Fruit fly (Drosophila melanogaster) whole organism, embryonic: Measurements from ENCODE around the gene CG14982.

Experiments used
- ATbp ChIP-seq: fragments of 200-800 bp; sonication (Bioruptor generic); optimal IDR thresholded peaks from 2 replicates; lab custom pipeline; 2017; ENCODE audit warnings: missing biosample characterization, mild to moderate bottlenecking, missing genetic modification characterization, missing genetic modification reagents
- Ada2b ChIP-seq: fragments of 200-800 bp; sonication (Bioruptor generic); IDR thresholded peaks from 2 replicates; pipeline ENCODE4 v1.3.6; 2022; ENCODE audit warnings: missing biosample characterization, missing genetic modification characterization
- Atf3 ChIP-seq: fragments of 200-800 bp; sonication (Bioruptor generic); optimal IDR thresholded peaks from 3 replicates; lab custom pipeline; 2016; ENCODE audit warnings: missing biosample characterization, missing genetic modification characterization
- CG11398 ChIP-seq: fragments of 200-800 bp; sonication (Bioruptor generic); optimal IDR thresholded peaks from 2 replicates; lab custom pipeline; 2016; ENCODE audit warnings: missing biosample characterization, missing genetic modification characterization
- CG11504 ChIP-seq: fragments of 200-800 bp; sonication (Bioruptor generic); optimal IDR thresholded peaks from 3 replicates; lab custom pipeline; 2019; ENCODE audit warnings: missing biosample characterization, mild to moderate bottlenecking, missing genetic modification characterization, moderate library complexity
- CG12391 ChIP-seq: fragments of 200-800 bp; sonication (Bioruptor generic); optimal IDR thresholded peaks from 3 replicates; lab custom pipeline; 2018; ENCODE audit warnings: missing biosample characterization, mild to moderate bottlenecking, missing genetic modification characterization, moderate library complexity
- CG12769 ChIP-seq: fragments of 200-800 bp; sonication (Bioruptor generic); optimal IDR thresholded peaks from 2 replicates; lab custom pipeline; 2019; ENCODE audit warnings: missing biosample characterization, mild to moderate bottlenecking, missing genetic modification characterization, moderate library complexity
- CG13894 ChIP-seq: fragments of 200-800 bp; sonication (Bioruptor generic); optimal IDR thresholded peaks from 3 replicates; lab custom pipeline; 2018; ENCODE audit warnings: missing biosample characterization, mild to moderate bottlenecking, missing genetic modification characterization, moderate library complexity
- CG17912 ChIP-seq: fragments of 200-800 bp; sonication (Bioruptor generic); optimal IDR thresholded peaks from 2 replicates; lab custom pipeline; 2018; ENCODE audit warnings: missing biosample characterization, mild to moderate bottlenecking, missing genetic modification characterization
- CG31388 ChIP-seq: fragments of 200-800 bp; sonication (Bioruptor generic); optimal IDR thresholded peaks from 2 replicates; lab custom pipeline; 2016; ENCODE audit warnings: missing biosample characterization, missing genetic modification characterization
- CG34224 ChIP-seq: fragments of 200-800 bp; sonication (Bioruptor generic); IDR thresholded peaks from 3 replicates; pipeline ENCODE4 v1.3.6; 2022; ENCODE audit warnings: missing biosample characterization, missing genetic modification characterization; ENCODE audit not compliant: partially characterized antibody
- CG3726 ChIP-seq: fragments of 200-800 bp; sonication (Bioruptor generic); IDR thresholded peaks from 3 replicates; pipeline ENCODE4, ENCODE4 v1.3.6; 2022; ENCODE audit warnings: missing biosample characterization, missing genetic modification characterization
- CG4820 ChIP-seq: fragments of 200-800 bp; sonication (Bioruptor generic); optimal IDR thresholded peaks from 3 replicates; lab custom pipeline; 2016; ENCODE audit warnings: missing biosample characterization, missing genetic modification characterization
- CG6854 ChIP-seq: fragments of 200-800 bp; sonication (Bioruptor generic); optimal IDR thresholded peaks from 3 replicates; lab custom pipeline; 2017; ENCODE audit warnings: missing biosample characterization, mild to moderate bottlenecking, missing genetic modification characterization
- CG8290 ChIP-seq, 3 experiments: fragments of 200-800 bp; sonication (Bioruptor generic); optimal IDR thresholded peaks; 2 replicates each; lab custom pipeline; 2016 to 2019; ENCODE audit warnings: missing biosample characterization in 3 of 3, missing genetic modification characterization in 3 of 3, mild to moderate bottlenecking in 2 of 3, moderate library complexity in 1 of 3
- CG9437 ChIP-seq: fragments of 200-800 bp; sonication (Bioruptor generic); optimal IDR thresholded peaks from 2 replicates; lab custom pipeline; 2018; ENCODE audit warnings: missing biosample characterization, mild to moderate bottlenecking, missing genetic modification characterization
- CHES-1-like ChIP-seq: fragments of 200-800 bp; sonication (Bioruptor generic); optimal IDR thresholded peaks from 2 replicates; lab custom pipeline; 2016; ENCODE audit warnings: missing biosample characterization, missing genetic modification characterization
- D ChIP-seq, 2 experiments: fragments of 200-800 bp in 1 of 2; fragments of >200 bp in 1 of 2; sonication (Bioruptor generic) in 1 of 2; optimal IDR thresholded peaks; 2 replicates in 1 of 2; 3 replicates in 1 of 2; lab custom pipeline; 2017; ENCODE audit warnings: mild to moderate bottlenecking in 1 of 2, missing biosample characterization in 1 of 2, missing genetic modification characterization in 1 of 2, missing genetic modification reagents in 1 of 2
- D19B ChIP-seq: fragments of 200-800 bp; sonication (Bioruptor generic); optimal IDR thresholded peaks from 2 replicates; lab custom pipeline; 2017; ENCODE audit warnings: missing biosample characterization, mild to moderate bottlenecking, missing genetic modification characterization
- Dek ChIP-seq: fragments of 200-800 bp; sonication (Bioruptor generic); optimal IDR thresholded peaks from 3 replicates; lab custom pipeline; 2019; ENCODE audit warnings: missing biosample characterization, mild to moderate bottlenecking, missing genetic modification characterization, moderate library complexity
- Elba2 ChIP-seq: fragments of 200-800 bp; sonication (Bioruptor generic); optimal IDR thresholded peaks from 3 replicates; lab custom pipeline; 2016; ENCODE audit warnings: missing biosample characterization, missing genetic modification characterization
- Mrtf ChIP-seq: fragments of 200-800 bp; sonication (Bioruptor generic); IDR thresholded peaks from 3 replicates; pipeline ENCODE4 v1.3.6; 2022; ENCODE audit warnings: missing biosample characterization, missing genetic modification characterization
- Pdp1 ChIP-seq, 2 experiments: fragments of 200-800 bp; sonication (Bioruptor generic); optimal IDR thresholded peaks; 3 replicates each; lab custom pipeline; 2016; ENCODE audit warnings: missing biosample characterization in 2 of 2, missing genetic modification characterization in 2 of 2, mild to moderate bottlenecking in 1 of 2, moderate library complexity in 1 of 2
- Ptx1 ChIP-seq: fragments of 200-800 bp; sonication (Bioruptor generic); IDR thresholded peaks from 2 replicates; pipeline ENCODE4 v1.3.6; 2022; ENCODE audit warnings: missing biosample characterization, missing genetic modification characterization
- Sry-β ChIP-seq: fragments of 200-800 bp; sonication (Bioruptor generic); optimal IDR thresholded peaks from 2 replicates; lab custom pipeline; 2018; ENCODE audit warnings: missing biosample characterization, mild to moderate bottlenecking, missing genetic modification characterization, moderate library complexity
- Stat92E ChIP-seq, 3 experiments: fragments of >200 bp in 2 of 3; fragments of 200-800 bp in 1 of 3; sonication (Bioruptor generic) in 1 of 3; optimal IDR thresholded peaks; 2 replicates each; lab custom pipeline; 2017 to 2019; ENCODE audit warnings: missing biosample characterization in 3 of 3, missing genetic modification characterization in 3 of 3, mild to moderate bottlenecking in 1 of 3, moderate library complexity in 1 of 3
- YL-1 ChIP-seq: fragments of 200-800 bp; sonication (Bioruptor generic); optimal IDR thresholded peaks from 3 replicates; lab custom pipeline; 2017; ENCODE audit warnings: missing biosample characterization, mild to moderate bottlenecking, missing genetic modification characterization
- ase ChIP-seq: fragments of 200-800 bp; sonication (Bioruptor generic); IDR thresholded peaks from 3 replicates; pipeline ENCODE4 v1.3.6; 2022; ENCODE audit warnings: missing biosample characterization, missing genetic modification characterization
- bigmax ChIP-seq: fragments of 200-800 bp; sonication (Bioruptor generic); optimal IDR thresholded peaks from 2 replicates; lab custom pipeline; 2018; ENCODE audit warnings: missing biosample characterization, mild to moderate bottlenecking, missing genetic modification characterization
- cg ChIP-seq: fragments of 200-800 bp; sonication (Bioruptor generic); optimal IDR thresholded peaks from 3 replicates; lab custom pipeline; 2019; ENCODE audit warnings: missing biosample characterization, mild to moderate bottlenecking, missing genetic modification characterization, moderate library complexity
- dpn ChIP-seq, 2 experiments: fragments of 200-800 bp; sonication (Bioruptor generic); optimal IDR thresholded peaks; 3 replicates each; lab custom pipeline; 2016; ENCODE audit warnings: missing biosample characterization in 2 of 2, missing genetic modification characterization in 2 of 2
- eve ChIP-seq, 2 experiments: fragments of >200 bp; optimal IDR thresholded peaks; 2 replicates each; lab custom pipeline; 2017; ENCODE audit warnings: missing biosample characterization in 2 of 2, missing genetic modification characterization in 2 of 2
- grn ChIP-seq: fragments of 200-800 bp; sonication (Bioruptor generic); optimal IDR thresholded peaks from 3 replicates; lab custom pipeline; 2017; ENCODE audit warnings: missing biosample characterization, missing genetic modification characterization
- hkb ChIP-seq, 2 experiments: fragments of 200-800 bp in 1 of 2; fragments of >200 bp in 1 of 2; sonication (Bioruptor generic) in 1 of 2; IDR thresholded peaks in 1 of 2; optimal IDR thresholded peaks in 1 of 2; 2 replicates each; pipeline versions ENCODE4 v1.3.6 to Lab custom; 2017 to 2022; ENCODE audit warnings: missing biosample characterization in 1 of 2, missing genetic modification characterization in 1 of 2
- inv ChIP-seq: fragments of 200-800 bp; sonication (Bioruptor generic); IDR thresholded peaks from 2 replicates; pipeline ENCODE4 v1.3.6; 2022; ENCODE audit warnings: missing biosample characterization, missing genetic modification characterization; ENCODE audit not compliant: partially characterized antibody
- kay ChIP-seq: fragments of 200-800 bp; sonication (Bioruptor generic); optimal IDR thresholded peaks from 2 replicates; lab custom pipeline; 2016; ENCODE audit warnings: missing biosample characterization, missing genetic modification characterization
- kni ChIP-seq: fragments of 200-800 bp; sonication (Bioruptor generic); optimal IDR thresholded peaks from 3 replicates; lab custom pipeline; 2017; ENCODE audit warnings: mild to moderate bottlenecking, missing biosample characterization, missing genetic modification reagents, missing genetic modification characterization
- lola ChIP-seq, 3 experiments: fragments of >200 bp in 2 of 3; fragments of 200-800 bp in 1 of 3; sonication (Bioruptor generic) in 1 of 3; optimal IDR thresholded peaks; 2 replicates each; lab custom pipeline; 2017 to 2019; ENCODE audit warnings: missing biosample characterization in 3 of 3, missing genetic modification characterization in 3 of 3, mild to moderate bottlenecking in 1 of 3, moderate library complexity in 1 of 3
- mirr ChIP-seq: fragments of 200-800 bp; sonication (Bioruptor generic); optimal IDR thresholded peaks from 3 replicates; lab custom pipeline; 2018; ENCODE audit warnings: missing biosample characterization, mild to moderate bottlenecking, missing genetic modification characterization
- nom ChIP-seq: fragments of 200-800 bp; sonication (Bioruptor generic); optimal IDR thresholded peaks from 2 replicates; lab custom pipeline; 2017; ENCODE audit warnings: missing biosample characterization, missing genetic modification characterization, mild to moderate bottlenecking, moderate library complexity, missing genetic modification reagents
- oc ChIP-seq: fragments of 200-800 bp; sonication (Bioruptor generic); optimal IDR thresholded peaks from 2 replicates; lab custom pipeline; 2018; ENCODE audit warnings: missing biosample characterization, mild to moderate bottlenecking, missing genetic modification characterization, moderate library complexity
- psq ChIP-seq: fragments of 200-800 bp; sonication (Bioruptor generic); optimal IDR thresholded peaks from 2 replicates; lab custom pipeline; 2017; ENCODE audit warnings: missing biosample characterization, missing genetic modification characterization
- sens ChIP-seq: fragments of 200-800 bp; sonication (Bioruptor generic); peaks from one replicate; lab custom pipeline; 2016; ENCODE audit warnings: missing biosample characterization, missing genetic modification characterization
- vnd ChIP-seq: fragments of 200-800 bp; sonication (Bioruptor generic); IDR thresholded peaks from 3 replicates; pipeline ENCODE4 v1.3.6; 2022; ENCODE audit warnings: missing biosample characterization, missing genetic modification characterization; ENCODE audit not compliant: partially characterized antibody
- wek ChIP-seq: fragments of 200-800 bp; sonication (Bioruptor generic); optimal IDR thresholded peaks from 3 replicates; lab custom pipeline; 2018; ENCODE audit warnings: missing biosample characterization, mild to moderate bottlenecking, missing genetic modification characterization, moderate library complexity
- yki ChIP-seq: fragments of >200 bp; optimal IDR thresholded peaks from 3 replicates; lab custom pipeline; 2018

Gene CG14982

dm6 chr3L:3898978-3899377 is 43.5 kb upstream of the CG14982 start, which contains the start of gene Ccz1 (continued):
- TF ChIP-seq D19B (GFP tag; lab: Kevin White, UChicago) (no peak), Dek (tag; lab: Kevin White, UChicago) (peak; percentile 34), dpn (GFP tag; optimal IDR thresholded peaks at IDR 0.05; lab: Kevin White, UChicago) (peak; percentile 33 to 77), kni (GFP tag; lab: Kevin White, UChicago) (peak; percentile 71), vnd (GFP tag; lab: Robert Waterston, UW) (no peak), CG6854 (GFP tag; lab: Kevin White, UChicago) (no peak)

dm6 chr3L:3901865-3902490 is 40.5 kb upstream of the CG14982 start:
- TF ChIP-seq CG4820 (GFP tag; lab: Kevin White, UChicago) = no peak
- no peak for TF ChIP-seq Ptx1 (GFP tag; lab: Robert Waterston, UW)
- peak; percentile 62 for TF ChIP-seq sens (GFP tag; lab: Kevin White, UChicago)
- TF ChIP-seq YL-1 (GFP tag; lab: Kevin White, UChicago) = peak; percentile 97
- TF ChIP-seq CG34224 (GFP tag; lab: Robert Waterston, UW) = no peak
- no peak for TF ChIP-seq ase (GFP tag; lab: Robert Waterston, UW)
- TF ChIP-seq wek (GFP tag; lab: Kevin White, UChicago) = peak; percentile 27
- peak; percentile 64 for TF ChIP-seq CG11504 (tag; lab: Kevin White, UChicago)
- no peak for TF ChIP-seq CG8290 (GFP tag; optimal IDR thresholded peaks at IDR 0.05; lab: Kevin White, UChicago)
- TF ChIP-seq CG8290 (tag; optimal IDR thresholded peaks at IDR 0.05; lab: Kevin White, UChicago) = peak in 1 of 2 experiments; percentile 4
- no peak for TF ChIP-seq CG31388 (GFP tag; lab: Kevin White, UChicago)
- TF ChIP-seq CG17912 = peak; percentile 34
- TF ChIP-seq Mrtf = no peak
- no peak for TF ChIP-seq CG12391
- peak in 1 of 2 experiments; percentile 76 for TF ChIP-seq eve (GFP tag; optimal IDR thresholded peaks at IDR 0.05; lab: Kevin White, UChicago)
- no peak for TF ChIP-seq inv (GFP tag; lab: Robert Waterston, UW)
- TF ChIP-seq nom (GFP tag; lab: Kevin White, UChicago) = peak; percentile 90
- no peak for TF ChIP-seq yki
- TF ChIP-seq bigmax (GFP tag; lab: Kevin White, UChicago) = no peak
- peak; percentile 46 for TF ChIP-seq Elba2 (GFP tag; lab: Kevin White, UChicago)
- no peak for TF ChIP-seq CG3726 (GFP tag; lab: Robert Waterston, UW)
- no peak for TF ChIP-seq ATbp (GFP tag; lab: Kevin White, UChicago)
- TF ChIP-seq lola (GFP tag; optimal IDR thresholded peaks at IDR 0.05; lab: Kevin White, UChicago) = no peak
- no peak for TF ChIP-seq hkb (optimal IDR thresholded peaks at IDR 0.05; lab: Kevin White, UChicago)
- no peak for TF ChIP-seq hkb (GFP tag; IDR thresholded peaks at IDR 0.05; lab: Robert Waterston, UW)
- no peak for TF ChIP-seq Sry-β
- peak; percentile 35 for TF ChIP-seq CG12769 (tag; lab: Kevin White, UChicago)
- no peak for TF ChIP-seq Ada2b
- no peak for TF ChIP-seq CG9437 (GFP tag; lab: Kevin White, UChicago)
- no peak for TF ChIP-seq CHES-1-like (GFP tag; lab: Kevin White, UChicago)
- TF ChIP-seq oc (tag; lab: Kevin White, UChicago) = no peak
- TF ChIP-seq cg (GFP tag; lab: Kevin White, UChicago) = peak; percentile 84
- TF ChIP-seq CG13894 (tag; lab: Kevin White, UChicago) = no peak
- TF ChIP-seq psq (GFP tag; lab: Kevin White, UChicago) = peak; percentile 76
- no peak for TF ChIP-seq grn (GFP tag; lab: Kevin White, UChicago)
- no peak for TF ChIP-seq D (optimal IDR thresholded peaks at IDR 0.05; lab: Kevin White, UChicago)
- TF ChIP-seq D (GFP tag; optimal IDR thresholded peaks at IDR 0.05; lab: Kevin White, UChicago) = no peak
- TF ChIP-seq Atf3 (GFP tag; lab: Kevin White, UChicago) = no peak
- TF ChIP-seq kay (GFP tag; lab: Kevin White, UChicago) = peak; percentile 14
- no peak for TF ChIP-seq Stat92E (GFP tag; optimal IDR thresholded peaks at IDR 0.05; lab: Kevin White, UChicago)
- TF ChIP-seq Pdp1 (GFP tag; optimal IDR thresholded peaks at IDR 0.05; lab: Kevin White, UChicago) = peak in 1 of 2 experiments; percentile 41
- TF ChIP-seq mirr = peak; percentile 39
- no peak for TF ChIP-seq CG11398 (GFP tag; lab: Kevin White, UChicago)
